Fruit fly (Drosophila melanogaster): ENCODE data around the gene CG3223.

DNA sequence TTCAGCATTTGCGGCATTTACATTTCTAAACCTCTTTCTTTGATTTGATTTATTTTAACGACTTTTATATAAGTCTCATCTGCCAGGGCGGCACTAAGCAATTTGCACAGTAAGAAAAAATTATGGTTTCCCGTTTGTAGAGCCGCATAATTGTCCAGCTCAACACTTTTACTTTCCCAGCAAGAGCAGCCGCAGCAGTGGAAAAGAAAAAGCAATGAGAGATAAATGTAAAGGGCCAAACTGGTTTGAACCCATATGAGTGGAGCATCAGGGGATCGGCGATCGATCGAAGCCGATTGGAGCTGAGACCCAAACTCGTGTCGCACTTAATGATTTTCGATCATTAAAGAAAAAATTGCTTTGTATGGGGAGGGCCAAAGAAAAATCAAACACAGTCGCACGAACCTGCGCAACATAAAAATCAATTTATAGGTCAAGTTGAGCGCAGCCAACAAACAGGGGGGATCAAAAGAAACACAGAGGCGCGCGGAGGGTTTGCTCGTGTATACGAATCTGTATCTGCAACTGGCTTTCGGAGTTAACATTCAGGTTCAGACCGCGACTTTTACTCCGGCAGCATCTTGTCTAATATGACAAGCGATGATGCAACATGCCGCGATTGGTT lies 18.3 kb upstream of the CG3223 start:
- TF ChIP-seq Sin3A (optimal IDR thresholded peaks at IDR 0.05) (no peak), psq (optimal IDR thresholded peaks at IDR 0.05) (no peak), insv (optimal IDR thresholded peaks at IDR 0.05) (no peak), h (optimal IDR thresholded peaks at IDR 0.05) (no peak), Myc (optimal IDR thresholded peaks at IDR 0.05) (no peak)

Measured in Kc167 (cell line).